Fruit fly (Drosophila melanogaster): ENCODE measurements around the gene Appl.

Appl gene

dm6 chrX:581825-582224 lies 51.5 kb downstream of the Appl start, which contains the start of gene vnd (continued):
- no peak for TF ChIP-seq CG16779 (tag; optimal IDR thresholded peaks at IDR 0.05)
- TF ChIP-seq Sox14 (GFP tag; optimal IDR thresholded peaks at IDR 0.05), result no peak
- no peak for TF ChIP-seq Blimp-1 (GFP tag; optimal IDR thresholded peaks at IDR 0.05)
- TF ChIP-seq vri (GFP tag; optimal IDR thresholded peaks at IDR 0.05), result no peak
- TF ChIP-seq dac (GFP tag; optimal IDR thresholded peaks at IDR 0.05), result no peak
- no peak for TF ChIP-seq Sox102F (GFP tag; optimal IDR thresholded peaks at IDR 0.05)
- TF ChIP-seq CG8632 (GFP tag; optimal IDR thresholded peaks at IDR 0.05), result peak; percentile 29
- peak in 1 of 2 experiments; percentile 19 for TF ChIP-seq ss (GFP tag; optimal IDR thresholded peaks at IDR 0.05)
- TF ChIP-seq net (GFP tag; optimal IDR thresholded peaks at IDR 0.05), result peak; percentile 4
- no peak for TF ChIP-seq CG11294 (GFP tag; IDR thresholded peaks at IDR 0.05)
- TF ChIP-seq CG4318 (GFP tag; optimal IDR thresholded peaks at IDR 0.05), result no peak

dm6 chrX:588941-589340 lies 58.6 kb downstream of the Appl start:
- TF ChIP-seq salr (GFP tag; optimal IDR thresholded peaks at IDR 0.05) (no peak), dac (GFP tag; optimal IDR thresholded peaks at IDR 0.05) (no peak), CG6854 (GFP tag; optimal IDR thresholded peaks at IDR 0.05) (no peak), dsx (GFP tag; optimal IDR thresholded peaks at IDR 0.05; ENCODE audit: poor library complexity, severe bottlenecking) (no peak), Ets96B (tag; optimal IDR thresholded peaks at IDR 0.05) (no peak), CG10669 (GFP tag; optimal IDR thresholded peaks at IDR 0.05) (no peak), fd85E (GFP tag; optimal IDR thresholded peaks at IDR 0.05) (no peak), ss (GFP tag; optimal IDR thresholded peaks at IDR 0.05) (no peak), acj6 (GFP tag; optimal IDR thresholded peaks at IDR 0.05) (no peak), Hr38 (GFP tag; optimal IDR thresholded peaks at IDR 0.05) (no peak), Sox14 (GFP tag; optimal IDR thresholded peaks at IDR 0.05) (no peak), Gug (GFP tag; IDR thresholded peaks at IDR 0.05) (no peak), CG11902 (GFP tag; optimal IDR thresholded peaks at IDR 0.05) (no peak), achi (GFP tag; optimal IDR thresholded peaks at IDR 0.05) (no peak), Met (GFP tag; optimal IDR thresholded peaks at IDR 0.05) (no peak), lz (GFP tag; optimal IDR thresholded peaks at IDR 0.05) (no peak), cyc (GFP tag; optimal IDR thresholded peaks at IDR 0.05) (no peak), CG15336 (GFP tag; IDR thresholded peaks at IDR 0.05) (no peak), CG9139 (GFP tag; optimal IDR thresholded peaks at IDR 0.05) (no peak)

- TF ChIP-seq Eip78C (GFP tag) (no peak), Ets21C (GFP tag; optimal IDR thresholded peaks at IDR 0.05) (no peak), dac (GFP tag; optimal IDR thresholded peaks at IDR 0.05) (no peak), CG3919 (GFP tag; optimal IDR thresholded peaks at IDR 0.05) (no peak), Blimp-1 (GFP tag; optimal IDR thresholded peaks at IDR 0.05) (no peak), cyc (GFP tag; optimal IDR thresholded peaks at IDR 0.05) (no peak), fkh (GFP tag; optimal IDR thresholded peaks at IDR 0.05) (no peak), CG34406 (GFP tag; optimal IDR thresholded peaks at IDR 0.05) (no peak), OdsH (GFP tag; optimal IDR thresholded peaks at IDR 0.05) (no peak), CG11294 (GFP tag; IDR thresholded peaks at IDR 0.05) (no peak), Gug (GFP tag; IDR thresholded peaks at IDR 0.05) (no peak), CG32006 (GFP tag; optimal IDR thresholded peaks at IDR 0.05) (no peak), CG11762 (GFP tag; optimal IDR thresholded peaks at IDR 0.05; ENCODE audit: insufficient read depth) (no peak)
These were observed 60.2 kb downstream of the Appl start for dm6 chrX:590479-590878.

dm6 chrX:592588-593288 lies 62.4 kb downstream of the Appl start:
- TF ChIP-seq achi (GFP tag; optimal IDR thresholded peaks at IDR 0.05) (no peak), eg (GFP tag; IDR thresholded peaks at IDR 0.05) (no peak), vri (GFP tag; optimal IDR thresholded peaks at IDR 0.05) (no peak), Hr38 (GFP tag; optimal IDR thresholded peaks at IDR 0.05) (no peak), CG9139 (GFP tag; optimal IDR thresholded peaks at IDR 0.05) (no peak), Sox15 (GFP tag; optimal IDR thresholded peaks at IDR 0.05) (no peak), CG8632 (GFP tag; optimal IDR thresholded peaks at IDR 0.05) (no peak), CG7368 (GFP tag; optimal IDR thresholded peaks at IDR 0.05) (no peak), dsx (GFP tag; optimal IDR thresholded peaks at IDR 0.05; ENCODE audit: poor library complexity, severe bottlenecking) (no peak), Sox102F (GFP tag; optimal IDR thresholded peaks at IDR 0.05) (no peak), ss (GFP tag; optimal IDR thresholded peaks at IDR 0.05) (no peak), CG6163 (GFP tag; IDR thresholded peaks at IDR 0.05) (no peak), CG11902 (GFP tag; optimal IDR thresholded peaks at IDR 0.05) (no peak), CG3919 (GFP tag; optimal IDR thresholded peaks at IDR 0.05) (no peak)

Measured in whole organism, prepupa.